Fruit fly (Drosophila melanogaster): ENCODE results near the gene CG43082.

CG43082 gene

DNA sequence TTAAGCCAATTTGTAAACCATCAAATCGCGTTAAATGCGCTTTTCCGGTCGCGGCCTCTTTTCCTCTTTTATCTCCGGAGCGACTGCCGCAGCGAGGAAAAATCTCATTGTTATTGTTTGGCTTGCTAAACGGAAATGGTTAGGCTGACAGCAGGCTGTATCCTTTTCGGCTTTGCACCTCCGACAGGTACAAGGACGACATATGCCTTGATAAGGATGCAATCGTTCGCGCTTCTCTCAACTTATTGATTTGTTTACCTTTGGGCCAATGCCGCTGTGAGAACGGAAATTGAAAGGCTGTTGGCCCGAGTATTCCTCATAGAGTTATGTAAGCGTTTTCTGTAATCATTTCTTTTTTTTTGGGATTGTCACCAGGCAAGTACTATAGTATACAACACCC lies 23.1 kb upstream of the CG43082 start:
- TF ChIP-seq Myc (optimal IDR thresholded peaks at IDR 0.05) (no peak), br (GFP tag; optimal IDR thresholded peaks at IDR 0.05) (no peak), psq (GFP tag; optimal IDR thresholded peaks at IDR 0.05) (no peak), rgr (GFP tag; optimal IDR thresholded peaks at IDR 0.05) (no peak), tai (GFP tag; optimal IDR thresholded peaks at IDR 0.05) (no peak), OdsH (GFP tag; optimal IDR thresholded peaks at IDR 0.05) (no peak), N (GFP tag; optimal IDR thresholded peaks at IDR 0.05) (no peak), Jra (GFP tag; optimal IDR thresholded peaks at IDR 0.05) (no peak), Vsx2 (GFP tag; optimal IDR thresholded peaks at IDR 0.05; ENCODE audit: partially characterized antibody) (no peak), Rel (GFP tag; optimal IDR thresholded peaks at IDR 0.05) (no peak), Rel (tag; optimal IDR thresholded peaks at IDR 0.05) (no peak), Abd-B (GFP tag; optimal IDR thresholded peaks at IDR 0.05) (no peak), HLH106 (tag; optimal IDR thresholded peaks at IDR 0.05) (no peak), pan (optimal IDR thresholded peaks at IDR 0.05) (no peak), sv (GFP tag; optimal IDR thresholded peaks at IDR 0.05) (no peak), Sp1 (GFP tag; optimal IDR thresholded peaks at IDR 0.05) (no peak), dsf (GFP tag; optimal IDR thresholded peaks at IDR 0.05; ENCODE audit: borderline replicate concordance) (no peak), foxo (GFP tag; optimal IDR thresholded peaks at IDR 0.05) (no peak), CG32264 (GFP tag; optimal IDR thresholded peaks at IDR 0.05) (no peak), CrebA (GFP tag; optimal IDR thresholded peaks at IDR 0.05; ENCODE audit: borderline replicate concordance) (no peak), dmrt93B (GFP tag; optimal IDR thresholded peaks at IDR 0.05) (no peak)

DNA sequence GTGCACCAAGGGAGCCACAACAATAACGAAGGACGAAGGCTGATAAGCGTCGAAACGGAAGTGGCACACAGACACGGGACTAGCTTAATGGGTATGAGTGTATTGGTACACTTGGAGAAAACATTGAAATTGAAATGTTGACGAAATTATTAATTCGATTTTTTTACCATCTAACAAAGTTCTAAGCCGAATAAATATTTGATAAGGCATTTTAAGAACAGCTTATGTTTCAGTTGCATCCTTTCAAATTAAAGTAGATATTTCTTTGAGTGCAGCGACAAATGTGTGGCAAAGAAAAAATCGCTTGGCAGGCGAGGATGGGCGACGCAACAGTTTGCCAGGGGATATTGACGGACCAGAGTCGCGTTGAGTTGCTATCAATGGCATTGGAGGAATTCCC lies 21.7 kb upstream of the CG43082 start:
- TF ChIP-seq pan (optimal IDR thresholded peaks at IDR 0.05) (no peak), GATAd (GFP tag; optimal IDR thresholded peaks at IDR 0.05) (no peak), lola (GFP tag; optimal IDR thresholded peaks at IDR 0.05) (no peak), Rel (GFP tag; optimal IDR thresholded peaks at IDR 0.05) (no peak), Rel (tag; optimal IDR thresholded peaks at IDR 0.05) (no peak), Hr83 (GFP tag; optimal IDR thresholded peaks at IDR 0.05; ENCODE audit: poor library complexity, severe bottlenecking) (no peak), jim (GFP tag; optimal IDR thresholded peaks at IDR 0.05) (no peak), Mio (GFP tag; optimal IDR thresholded peaks at IDR 0.05) (no peak)

DNA sequence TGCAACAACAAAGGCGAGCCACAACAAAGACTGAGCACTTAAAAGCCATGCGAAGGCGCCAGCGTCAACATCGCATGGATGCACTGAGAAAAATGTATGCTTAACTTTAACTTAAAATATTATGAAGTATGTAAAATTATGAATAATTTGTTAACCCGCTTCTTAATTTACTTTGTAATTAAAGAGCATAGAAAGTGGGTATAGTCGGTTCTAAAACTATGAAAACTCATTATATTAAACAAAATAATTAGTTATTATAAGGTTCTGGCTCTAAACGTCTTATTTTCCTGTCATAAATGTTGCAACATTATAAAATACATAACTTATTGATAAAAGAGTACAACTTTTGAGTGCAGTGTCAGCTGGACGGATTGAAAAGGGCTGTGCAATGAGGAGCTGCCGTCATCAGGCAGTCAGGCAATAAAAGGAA lies 20.1 kb upstream of the CG43082 start:
- TF ChIP-seq psq (GFP tag; optimal IDR thresholded peaks at IDR 0.05), result no peak
- TF ChIP-seq lola (GFP tag; optimal IDR thresholded peaks at IDR 0.05), result no peak
- peak; percentile 8 for TF ChIP-seq fru (GFP tag; optimal IDR thresholded peaks at IDR 0.05)
- peak; percentile 4 for TF ChIP-seq Sp1 (GFP tag; optimal IDR thresholded peaks at IDR 0.05)
- peak in 1 of 2 experiments; percentile 25 for TF ChIP-seq foxo (GFP tag; optimal IDR thresholded peaks at IDR 0.05)
- no peak for TF ChIP-seq N (GFP tag; optimal IDR thresholded peaks at IDR 0.05)
- peak; percentile 23 for TF ChIP-seq HLH106 (tag; optimal IDR thresholded peaks at IDR 0.05)
- peak; percentile 20 for TF ChIP-seq br (GFP tag; optimal IDR thresholded peaks at IDR 0.05)
- no peak for TF ChIP-seq Myc (optimal IDR thresholded peaks at IDR 0.05)
- peak; percentile 11 for TF ChIP-seq ey (GFP tag; optimal IDR thresholded peaks at IDR 0.05)
- no peak for TF ChIP-seq Dfd (GFP tag; optimal IDR thresholded peaks at IDR 0.05)
- TF ChIP-seq jim (GFP tag; optimal IDR thresholded peaks at IDR 0.05), result no peak
- no peak for TF ChIP-seq sage (GFP tag; optimal IDR thresholded peaks at IDR 0.05)

DNA sequence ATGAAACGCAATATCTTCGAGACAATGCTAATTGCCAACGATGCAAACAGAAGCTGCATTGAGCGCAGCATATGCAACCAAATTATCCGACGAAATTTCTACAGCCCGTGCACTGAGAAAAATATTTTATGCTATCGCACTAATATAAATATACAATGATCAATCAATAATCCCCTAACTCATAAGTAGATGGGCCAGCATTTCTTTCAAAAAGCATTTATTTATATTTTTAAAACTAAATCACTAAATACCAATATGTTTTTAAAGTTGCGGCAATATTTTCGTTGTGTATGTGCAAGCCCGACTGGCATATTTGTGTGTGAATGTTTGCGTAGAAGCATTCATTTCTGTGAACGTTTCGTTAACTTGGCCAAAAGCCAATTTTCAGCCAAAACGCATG lies 15.5 kb upstream of the CG43082 start:
- TF ChIP-seq lola (GFP tag; optimal IDR thresholded peaks at IDR 0.05), result no peak
- no peak for TF ChIP-seq Jra (GFP tag; optimal IDR thresholded peaks at IDR 0.05)

DNA sequence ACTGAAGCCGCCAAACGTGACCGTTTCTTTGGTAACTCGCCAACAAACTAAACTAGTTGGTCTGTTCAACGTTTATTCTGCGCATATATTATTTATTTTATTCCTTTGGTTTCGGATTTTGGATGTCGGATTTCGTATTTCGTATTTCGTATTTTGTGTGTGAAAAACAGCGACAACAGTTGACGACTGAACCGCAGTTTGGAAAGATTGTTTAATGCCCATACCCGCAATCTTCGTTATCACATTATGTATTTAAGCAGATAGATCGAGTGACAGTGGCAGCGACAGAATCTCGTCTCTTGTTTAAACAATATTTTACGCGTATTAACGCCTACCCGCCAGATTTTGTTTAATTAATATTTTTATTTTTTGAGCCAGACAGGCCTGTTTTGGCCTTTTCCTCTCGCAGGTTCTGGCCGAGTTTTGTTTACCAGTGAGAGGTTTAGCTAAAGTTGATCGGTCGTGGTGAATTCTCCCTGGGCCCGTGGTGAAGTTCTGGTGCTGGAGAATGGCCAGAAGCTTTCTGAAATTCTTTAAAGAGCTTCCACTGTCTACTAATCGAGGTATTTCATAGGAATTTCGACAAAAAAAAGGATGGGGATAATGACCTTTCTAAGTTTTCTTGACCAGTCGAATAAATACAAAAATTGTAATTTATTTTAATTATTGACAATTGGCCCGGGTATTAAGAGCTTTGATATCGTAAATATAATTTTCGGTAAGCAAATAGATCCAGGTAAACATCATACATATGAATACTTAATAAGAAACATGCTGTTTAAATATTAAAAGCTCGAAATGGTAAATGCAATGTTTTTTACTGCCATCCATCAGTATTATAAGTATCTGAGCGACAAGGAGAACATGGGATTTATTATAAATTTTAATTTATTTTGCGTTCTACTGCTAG lies 13.7 kb upstream of the CG43082 start, which contains the start of the genes comm3 and CG43083:
Gene comm3 (minus strand): TSS at position 51 of the 910 bp plus-strand sequence.
Gene CG43083 (plus strand): TSS at position 860 of the 910 bp plus-strand sequence.
- TF ChIP-seq CrebA (GFP tag; optimal IDR thresholded peaks at IDR 0.05; ENCODE audit: borderline replicate concordance), result peak; percentile 34
- TF ChIP-seq fru (GFP tag; optimal IDR thresholded peaks at IDR 0.05), result peak; percentile 32
- no peak for TF ChIP-seq Jra (GFP tag; optimal IDR thresholded peaks at IDR 0.05)
- TF ChIP-seq HLH106 (tag; optimal IDR thresholded peaks at IDR 0.05), result no peak
- no peak for TF ChIP-seq brk (GFP tag; optimal IDR thresholded peaks at IDR 0.05)
- TF ChIP-seq Hnf4 (GFP tag; optimal IDR thresholded peaks at IDR 0.05), result no peak
- no peak for TF ChIP-seq foxo (GFP tag; optimal IDR thresholded peaks at IDR 0.05)
- TF ChIP-seq CG9705 (GFP tag; optimal IDR thresholded peaks at IDR 0.05), result no peak
- TF ChIP-seq Vsx2 (GFP tag; optimal IDR thresholded peaks at IDR 0.05; ENCODE audit: partially characterized antibody), result no peak
- no peak for TF ChIP-seq Mio (GFP tag; optimal IDR thresholded peaks at IDR 0.05)
- TF ChIP-seq CG32264 (GFP tag; optimal IDR thresholded peaks at IDR 0.05), result no peak
- peak; percentile 30 for TF ChIP-seq Hr83 (GFP tag; optimal IDR thresholded peaks at IDR 0.05; ENCODE audit: poor library complexity, severe bottlenecking)
- TF ChIP-seq Dif (GFP tag; optimal IDR thresholded peaks at IDR 0.05; ENCODE audit: partially characterized antibody), result no peak
- TF ChIP-seq h (GFP tag; optimal IDR thresholded peaks at IDR 0.05), result peak; percentile 42
- no peak for TF ChIP-seq Dfd (GFP tag; optimal IDR thresholded peaks at IDR 0.05)
- TF ChIP-seq GATAd (GFP tag; optimal IDR thresholded peaks at IDR 0.05), result no peak

Data from whole organism, wandering third instar larva.